Fruit fly (Drosophila melanogaster) S2 (cell line): Measurements from ENCODE around the gene AstA.

ENCODE experiments used
- CG8478 ChIP-seq: fragments of >200 bp; optimal IDR thresholded peaks from 2 replicates; lab custom pipeline; 2018
- CTCF ChIP-seq, 2 experiments: fragments of >200 bp; optimal IDR thresholded peaks; 2 replicates each; lab custom pipeline; 2018

The AstA gene

DNA sequence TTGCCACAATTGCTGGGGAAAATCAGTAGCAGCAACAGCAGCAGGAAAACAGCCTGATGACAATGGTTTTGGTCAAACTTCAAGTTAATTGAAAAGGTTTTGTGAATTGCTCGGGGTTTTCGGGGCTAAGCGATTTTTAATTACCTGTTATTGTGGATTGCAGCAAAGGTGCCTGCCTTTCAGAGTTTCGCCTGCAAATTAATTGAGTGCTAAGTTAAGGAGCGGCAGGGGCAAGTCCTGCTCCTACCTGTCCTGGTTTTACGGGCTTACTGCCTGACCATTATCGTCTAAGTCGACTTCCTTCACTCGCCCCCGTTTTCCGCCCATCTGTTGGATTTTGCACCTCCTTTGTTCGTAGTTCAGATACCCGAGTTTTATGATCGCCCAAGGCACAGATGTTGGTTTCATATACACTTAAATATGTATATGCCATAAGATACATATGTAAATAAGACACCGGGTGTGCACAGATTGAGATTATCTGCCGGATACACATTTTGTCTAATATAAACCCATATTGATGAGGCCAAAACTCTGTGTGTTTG, 38.5 kb downstream of the AstA start:
- TF ChIP-seq CTCF (optimal IDR thresholded peaks at IDR 0.05; lab: Kevin White, UChicago), result no peak
- TF ChIP-seq CG8478 (lab: Kevin White, UChicago), result no peak

DNA sequence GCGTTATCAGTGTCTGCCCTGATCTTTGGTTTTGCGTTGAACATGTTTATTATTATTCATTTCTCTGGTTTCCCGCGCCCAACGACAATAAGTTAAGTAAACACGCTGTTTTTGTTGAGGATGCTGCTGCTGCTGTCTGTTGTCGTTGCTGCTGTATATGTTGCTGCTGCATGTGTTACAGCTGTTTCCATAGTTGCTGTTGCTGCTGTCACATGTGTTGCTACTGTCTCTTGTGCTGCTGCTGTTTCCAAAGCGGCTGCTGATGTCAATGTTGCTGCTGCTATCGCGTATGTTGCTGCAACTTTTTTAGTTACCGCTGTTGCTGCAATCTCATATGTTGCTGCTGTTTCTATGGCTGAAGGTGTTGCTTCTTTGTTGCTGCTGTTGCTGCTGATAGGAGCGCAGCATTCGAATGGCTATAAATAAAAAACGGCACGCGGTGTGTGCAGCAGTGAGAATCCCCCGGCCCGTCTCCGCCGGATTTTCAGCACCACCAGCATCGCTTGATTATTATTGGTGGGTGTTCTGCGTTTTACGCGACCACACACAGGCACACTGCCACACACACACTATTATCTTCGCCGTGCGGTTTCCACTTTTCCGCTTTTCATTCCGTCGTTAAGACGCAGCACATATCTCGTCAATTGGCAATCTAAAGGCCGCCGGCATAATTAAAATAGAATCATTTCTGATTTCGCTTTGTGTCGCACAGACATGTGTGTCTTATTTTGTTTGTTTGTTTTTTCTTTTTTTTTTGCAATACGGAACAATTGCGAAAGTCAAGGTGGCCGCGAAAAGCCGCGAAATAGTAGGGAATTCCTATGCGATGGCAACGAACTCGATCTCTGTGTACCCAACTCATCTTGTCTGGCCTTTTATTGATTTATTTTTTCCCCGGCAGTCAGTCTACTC, 44.2 kb downstream of the AstA start:
- TF ChIP-seq CTCF (optimal IDR thresholded peaks at IDR 0.05; lab: Kevin White, UChicago) (no peak), CG8478 (lab: Kevin White, UChicago) (no peak)

DNA sequence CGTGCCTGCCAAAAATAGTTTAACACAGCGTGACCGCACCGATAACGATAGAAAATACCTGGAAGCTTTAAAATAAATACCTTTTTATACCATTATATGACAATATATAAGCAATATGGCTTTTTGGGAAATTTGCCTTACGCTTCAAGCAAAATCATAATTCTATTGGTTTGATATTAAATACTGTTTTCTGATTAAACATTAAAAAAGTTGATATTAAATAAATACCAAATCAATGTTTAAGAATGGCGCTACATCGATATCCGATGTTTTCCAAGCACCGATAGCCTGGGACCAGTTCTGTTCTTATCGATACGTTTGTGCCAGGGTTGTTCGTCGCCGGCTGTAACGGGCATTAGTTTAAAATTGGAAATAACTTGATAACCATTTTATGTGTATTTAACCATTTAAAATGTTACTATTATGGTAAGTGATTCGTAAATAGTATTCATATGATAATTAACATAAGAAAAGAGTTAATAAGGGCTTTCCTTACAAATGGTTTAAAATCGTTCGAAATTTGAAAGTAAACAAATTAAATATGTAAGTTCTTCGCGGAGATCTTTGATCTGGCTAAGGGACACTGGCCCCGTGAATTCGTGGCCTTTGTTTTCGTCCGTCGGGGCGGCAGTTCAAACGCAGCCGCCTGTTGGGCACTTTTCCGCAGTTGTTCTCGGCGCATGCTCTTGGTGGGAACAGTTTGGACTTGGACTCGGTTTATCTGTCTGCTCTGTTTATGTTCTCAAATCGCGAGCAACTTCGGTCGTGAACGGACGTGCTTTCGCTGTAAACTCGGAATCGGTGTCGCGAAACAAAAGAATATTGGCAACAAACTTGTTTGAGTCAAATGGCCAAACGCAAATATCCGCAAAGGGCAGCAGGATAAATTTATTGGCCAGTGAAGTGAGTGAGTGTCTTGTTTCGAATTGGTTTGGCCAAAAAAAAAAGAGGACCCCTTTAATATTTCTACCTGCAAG, 45.3 kb downstream of the AstA start, which contains the start of the genes CG13630 and tok:
CG13630 (minus strand) TSS at position 51 of the 977 bp plus-strand sequence.
tok (plus strand) TSS at position 384 of the 977 bp plus-strand sequence.
- TF ChIP-seq CTCF (optimal IDR thresholded peaks at IDR 0.05; lab: Kevin White, UChicago), result no peak

DNA sequence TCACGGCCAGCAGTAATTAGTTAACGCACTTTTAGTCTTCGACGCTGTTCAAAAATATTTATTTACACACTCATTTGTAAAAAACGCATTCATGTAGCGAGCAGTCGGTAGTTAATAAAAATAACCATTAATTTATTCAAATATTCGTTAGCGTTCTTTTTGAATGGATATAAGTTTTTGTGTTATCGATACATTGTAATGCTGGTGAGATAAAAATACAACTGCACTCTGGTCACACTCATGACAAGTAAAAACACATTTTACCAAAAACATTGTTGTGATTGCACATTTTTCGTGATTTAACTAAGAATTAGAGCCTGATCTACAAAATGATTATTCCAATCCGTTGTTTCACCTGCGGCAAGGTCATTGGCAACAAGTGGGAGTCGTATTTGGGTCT, 47.6 kb downstream of the AstA start, which contains the start of gene Polr2L:
Polr2L (plus strand) TSS at position 223 of the 400 bp plus-strand sequence.
- TF ChIP-seq CG8478 (lab: Kevin White, UChicago) (no peak), CTCF (optimal IDR thresholded peaks at IDR 0.05; lab: Kevin White, UChicago) (no peak)

DNA sequence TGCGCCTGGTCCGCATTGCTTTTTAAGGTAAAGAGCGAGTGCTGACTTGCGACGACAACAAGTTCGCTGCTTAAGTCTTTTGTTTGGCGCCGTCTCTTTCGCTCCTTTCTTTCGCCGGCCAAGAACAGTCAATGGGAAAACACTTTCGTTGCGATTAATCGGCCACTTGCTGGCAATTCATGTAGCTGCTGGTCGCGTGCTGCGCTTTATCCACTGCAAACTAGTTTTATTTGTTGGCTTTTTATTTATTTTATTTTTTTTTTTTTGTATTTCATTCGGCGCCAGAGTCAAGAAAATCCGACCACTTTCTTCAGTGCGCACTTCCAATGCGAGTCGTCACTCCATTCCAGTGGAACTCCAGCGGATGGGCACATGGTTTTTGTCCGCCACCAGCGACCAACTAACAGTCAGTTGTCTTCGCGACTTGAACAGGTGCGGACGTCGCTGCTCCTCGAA, 52.5 kb downstream of the AstA start, which contains the start of the genes CG13627 and CG46316:
CG13627 (plus strand) TSS at position 406 of the 456 bp plus-strand sequence.
CG46316 (plus strand) TSS at position 406 of the 456 bp plus-strand sequence.
- TF ChIP-seq CTCF (optimal IDR thresholded peaks at IDR 0.05; lab: Kevin White, UChicago) (no peak), CG8478 (lab: Kevin White, UChicago) (no peak)
